Fruit fly (Drosophila melanogaster) whole organism, embryonic: ENCODE measurements around the gene CG10317.

ENCODE experiments used
- CG10959 ChIP-seq: fragments of 200-800 bp; sonication (Bioruptor generic); IDR thresholded peaks from 2 replicates; pipeline ENCODE4 v1.3.6; 2022; ENCODE audit warnings: missing biosample characterization, missing genetic modification characterization
- CG11398 ChIP-seq: fragments of 200-800 bp; sonication (Bioruptor generic); optimal IDR thresholded peaks from 2 replicates; lab custom pipeline; 2016; ENCODE audit warnings: missing biosample characterization, missing genetic modification characterization
- CG11695 ChIP-seq: fragments of 200-800 bp; sonication (Bioruptor generic); IDR thresholded peaks from 3 replicates; pipeline ENCODE4 v1.3.6; 2022; ENCODE audit warnings: missing biosample characterization, missing genetic modification characterization
- CG4360 ChIP-seq: fragments of 200-800 bp; sonication (Bioruptor generic); IDR thresholded peaks from 2 replicates; pipeline ENCODE4 v1.3.6; 2022; ENCODE audit warnings: missing biosample characterization, missing genetic modification characterization
- CG43689 ChIP-seq: fragments of 200-800 bp; sonication (Bioruptor generic); IDR thresholded peaks from 2 replicates; pipeline ENCODE4 v1.3.6; 2022; ENCODE audit warnings: missing biosample characterization, missing genetic modification characterization
- Mes4 ChIP-seq: fragments of 200-800 bp; sonication (Bioruptor generic); optimal IDR thresholded peaks from 2 replicates; lab custom pipeline; 2016; ENCODE audit warnings: missing biosample characterization, missing genetic modification characterization
- Mrtf ChIP-seq: fragments of 200-800 bp; sonication (Bioruptor generic); IDR thresholded peaks from 3 replicates; pipeline ENCODE4 v1.3.6; 2022; ENCODE audit warnings: missing biosample characterization, missing genetic modification characterization
- NfI ChIP-seq: fragments of 200-800 bp; sonication (Bioruptor generic); optimal IDR thresholded peaks from 3 replicates; lab custom pipeline; 2018; ENCODE audit warnings: missing biosample characterization, mild to moderate bottlenecking, missing genetic modification characterization, moderate library complexity
- TFAM ChIP-seq: fragments of 200-800 bp; sonication (Bioruptor generic); optimal IDR thresholded peaks from 2 replicates; lab custom pipeline; 2017; ENCODE audit warnings: missing biosample characterization, missing genetic modification characterization, inconsistent platforms
- dmrt99B ChIP-seq: fragments of 200-800 bp; sonication (Bioruptor generic); optimal IDR thresholded peaks from 2 replicates; lab custom pipeline; 2018; ENCODE audit warnings: missing biosample characterization, mild to moderate bottlenecking, missing genetic modification characterization, moderate library complexity
- grn ChIP-seq: fragments of 200-800 bp; sonication (Bioruptor generic); optimal IDR thresholded peaks from 3 replicates; lab custom pipeline; 2017; ENCODE audit warnings: missing biosample characterization, missing genetic modification characterization
- zfh2 ChIP-seq: fragments of 200-800 bp; sonication (Bioruptor generic); optimal IDR thresholded peaks from 2 replicates; lab custom pipeline; 2016; ENCODE audit warnings: missing biosample characterization, missing genetic modification characterization

dm6 chr3R:16370433-16370832 lies at the start of gene CG10317:
- no peak for TF ChIP-seq CG11398 (GFP tag; lab: Kevin White, UChicago)
- TF ChIP-seq CG43689, result no peak
- TF ChIP-seq zfh2 (GFP tag; lab: Kevin White, UChicago), result no peak
- TF ChIP-seq CG4360 (GFP tag; lab: Robert Waterston, UW), result no peak
- TF ChIP-seq TFAM (GFP tag; lab: Kevin White, UChicago), result no peak
- no peak for TF ChIP-seq NfI
- TF ChIP-seq CG10959 (GFP tag; lab: Robert Waterston, UW), result no peak
- TF ChIP-seq grn (GFP tag; lab: Kevin White, UChicago), result no peak
- no peak for TF ChIP-seq dmrt99B (tag; lab: Kevin White, UChicago)
- no peak for TF ChIP-seq Mrtf (GFP tag; lab: Robert Waterston, UW)
- no peak for TF ChIP-seq CG11695 (GFP tag; lab: Robert Waterston, UW)
- TF ChIP-seq Mes4, result no peak
